Fruit fly (Drosophila melanogaster) whole organism, embryonic: ENCODE data around the gene peg.

ENCODE experiments used
- CG6254 ChIP-seq: fragments of 200-800 bp; sonication (Bioruptor generic); optimal IDR thresholded peaks from 3 replicates; lab custom pipeline; 2017; ENCODE audit warnings: mild to moderate bottlenecking, missing biosample characterization, missing genetic modification reagents, missing genetic modification characterization
- Eip74EF ChIP-seq, 2 experiments: fragments of 200-800 bp in 1 of 2; fragments of >200 bp in 1 of 2; sonication (Bioruptor generic) in 1 of 2; optimal IDR thresholded peaks; 2 replicates each; lab custom pipeline; 2017 to 2019; ENCODE audit warnings: missing biosample characterization in 2 of 2, missing genetic modification characterization in 2 of 2, mild to moderate bottlenecking in 1 of 2, moderate library complexity in 1 of 2
- Hr39 ChIP-seq: fragments of >200 bp; optimal IDR thresholded peaks from 2 replicates; lab custom pipeline; 2017
- Kr ChIP-seq: fragments of 200-800 bp; sonication (Bioruptor generic); optimal IDR thresholded peaks from 2 replicates; lab custom pipeline; 2017; ENCODE audit warnings: missing biosample characterization, mild to moderate bottlenecking, missing genetic modification characterization
- Sry-δ ChIP-seq: fragments of 200-800 bp; sonication (Bioruptor generic); optimal IDR thresholded peaks from 2 replicates; lab custom pipeline; 2016; ENCODE audit warnings: missing biosample characterization, missing genetic modification characterization
- gem ChIP-seq: fragments of 200-800 bp; sonication (Bioruptor generic); optimal IDR thresholded peaks from 2 replicates; lab custom pipeline; 2019; ENCODE audit warnings: missing biosample characterization, mild to moderate bottlenecking, missing genetic modification characterization, moderate library complexity
- hkb ChIP-seq, 2 experiments: fragments of 200-800 bp in 1 of 2; fragments of >200 bp in 1 of 2; sonication (Bioruptor generic) in 1 of 2; IDR thresholded peaks in 1 of 2; optimal IDR thresholded peaks in 1 of 2; 2 replicates each; pipeline versions ENCODE4 v1.3.6 to Lab custom; 2017 to 2022; ENCODE audit warnings: missing biosample characterization in 1 of 2, missing genetic modification characterization in 1 of 2
- psq ChIP-seq: fragments of 200-800 bp; sonication (Bioruptor generic); optimal IDR thresholded peaks from 2 replicates; lab custom pipeline; 2017; ENCODE audit warnings: missing biosample characterization, missing genetic modification characterization
- pum ChIP-seq: fragments of 200-800 bp; sonication (Bioruptor generic); optimal IDR thresholded peaks from 2 replicates; lab custom pipeline; 2016; ENCODE audit warnings: missing biosample characterization, missing genetic modification characterization
- sob ChIP-seq: fragments of 200-800 bp; sonication (Bioruptor generic); IDR thresholded peaks from 2 replicates; pipeline ENCODE4 v1.3.6; 2022; ENCODE audit warnings: missing biosample characterization, missing genetic modification characterization
- zfh2 ChIP-seq: fragments of 200-800 bp; sonication (Bioruptor generic); optimal IDR thresholded peaks from 2 replicates; lab custom pipeline; 2016; ENCODE audit warnings: missing biosample characterization, missing genetic modification characterization

DNA sequence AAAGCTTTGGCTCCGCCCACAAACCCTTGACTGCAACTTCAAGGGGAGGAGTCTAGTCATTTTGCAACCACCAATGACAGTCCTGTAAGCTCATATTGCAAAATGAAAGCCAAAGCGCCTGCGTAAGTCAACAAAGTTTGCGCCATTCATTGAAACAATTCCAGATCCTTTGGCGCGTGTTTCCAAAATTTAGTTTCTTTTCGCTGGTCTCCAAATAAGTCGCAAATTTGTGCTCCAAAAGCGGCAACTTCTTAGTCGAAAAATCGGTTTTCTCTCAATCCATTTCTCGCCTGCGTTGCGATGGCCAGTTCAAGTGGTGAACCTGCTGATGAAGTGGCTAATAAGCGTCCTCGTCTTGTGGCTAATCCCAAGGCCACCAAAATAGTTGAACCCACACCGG is 49.7 kb upstream of the peg start, which contains the start of gene dmrt93B:
- no peak for TF ChIP-seq hkb (optimal IDR thresholded peaks at IDR 0.05; lab: Kevin White, UChicago)
- TF ChIP-seq hkb (GFP tag; IDR thresholded peaks at IDR 0.05; lab: Robert Waterston, UW): no peak
- TF ChIP-seq psq: no peak
- no peak for TF ChIP-seq gem (tag; lab: Kevin White, UChicago)
- no peak for TF ChIP-seq Hr39 (lab: Kevin White, UChicago)
- no peak for TF ChIP-seq sob (GFP tag; lab: Robert Waterston, UW)
- no peak for TF ChIP-seq pum
- TF ChIP-seq Eip74EF (GFP tag; optimal IDR thresholded peaks at IDR 0.05; lab: Kevin White, UChicago): no peak
- TF ChIP-seq Sry-δ (GFP tag; lab: Kevin White, UChicago): no peak
- no peak for TF ChIP-seq zfh2 (GFP tag; lab: Kevin White, UChicago)
- no peak for TF ChIP-seq Kr (GFP tag; lab: Kevin White, UChicago)
- TF ChIP-seq CG6254: no peak
